Worm (Caenorhabditis elegans) whole organism, young adult: ENCODE results near the gene F56D2.8.

Experiments
- B0261.1 ChIP-seq: sonication (generic microtip); optimal IDR thresholded peaks from 2 replicates; lab custom pipeline; 2016; ENCODE audit warnings: mild to moderate bottlenecking, missing genetic modification characterization, moderate library complexity, missing compliant biosample characterization
- C17E4.6 ChIP-seq: fragments of 200-800 bp; sonication (Bioruptor generic); IDR thresholded peaks from 2 replicates; pipeline ENCODE4 v1.3.6; 2022; ENCODE audit warnings: missing genetic modification reagents, missing genetic modification characterization, missing compliant biosample characterization
- D2030.7 ChIP-seq: fragments of 200-800 bp; sonication (Bioruptor generic); IDR thresholded peaks from 2 replicates; pipeline ENCODE4 v1.3.6; 2022; ENCODE audit warnings: missing genetic modification reagents, missing genetic modification characterization, missing compliant biosample characterization
- F33H1.4 ChIP-seq: fragments of 200-800 bp; sonication (Bioruptor generic); IDR thresholded peaks from 2 replicates; pipeline ENCODE4 v1.3.6; 2022; ENCODE audit warnings: missing genetic modification reagents, missing genetic modification characterization, missing compliant biosample characterization
- F39B2.1 ChIP-seq: fragments of 200-800 bp; sonication (Bioruptor generic); IDR thresholded peaks from 2 replicates; pipeline ENCODE4 v1.3.6; 2022; ENCODE audit warnings: missing genetic modification reagents, missing genetic modification characterization, missing compliant biosample characterization
- F57C9.4 ChIP-seq: sonication (generic microtip); optimal IDR thresholded peaks from 2 replicates; lab custom pipeline; 2017; ENCODE audit warnings: mild to moderate bottlenecking, missing genetic modification characterization, missing compliant biosample characterization
- T07F8.4 ChIP-seq: sonication (generic microtip); optimal IDR thresholded peaks from 2 replicates; lab custom pipeline; 2016; ENCODE audit warnings: mild to moderate bottlenecking, missing genetic modification characterization, moderate library complexity, missing compliant biosample characterization
- Y53F4B.3 ChIP-seq: fragments of 200-800 bp; sonication (Bioruptor generic); IDR thresholded peaks from 2 replicates; pipeline ENCODE4 v1.3.6; 2022; ENCODE audit warnings: missing genetic modification reagents, missing genetic modification characterization, missing compliant biosample characterization
- Y56A3A.18 ChIP-seq: fragments of 200-800 bp; sonication (Bioruptor generic); IDR thresholded peaks from 2 replicates; pipeline ENCODE4 v1.3.6; 2022; ENCODE audit warnings: missing genetic modification reagents, missing genetic modification characterization, missing compliant biosample characterization
- Y79H2A.3 ChIP-seq: fragments of 200-800 bp; sonication (Bioruptor generic); conservative IDR thresholded peaks from 2 replicates; pipeline ENCODE4 v1.3.6; 2022; ENCODE audit warnings: missing genetic modification reagents, missing genetic modification characterization, missing compliant biosample characterization
- ZK185.1 ChIP-seq: sonication (generic microtip); optimal IDR thresholded peaks from 2 replicates; lab custom pipeline; 2016; ENCODE audit warnings: mild to moderate bottlenecking, missing genetic modification characterization, missing compliant biosample characterization; ENCODE audit not compliant: poor library complexity, severe bottlenecking
- aptf-2 ChIP-seq: fragments of 200-800 bp; sonication (Bioruptor generic); conservative IDR thresholded peaks from 2 replicates; pipeline ENCODE4 v1.3.6; 2022; ENCODE audit warnings: missing genetic modification reagents, missing genetic modification characterization, missing compliant biosample characterization
- aptf-3 ChIP-seq: fragments of 200-800 bp; sonication (Bioruptor generic); IDR thresholded peaks from 2 replicates; pipeline ENCODE4 v1.3.6; 2022; ENCODE audit warnings: missing genetic modification characterization, missing compliant biosample characterization
- attf-6 ChIP-seq: fragments of 200-800 bp; sonication (Bioruptor generic); IDR thresholded peaks from 2 replicates; pipeline ENCODE4 v1.3.6; 2022; ENCODE audit warnings: missing genetic modification reagents, missing genetic modification characterization, missing compliant biosample characterization
- ceh-27 ChIP-seq: fragments of 200-800 bp; sonication (Bioruptor generic); optimal IDR thresholded peaks from 2 replicates; lab custom pipeline; 2018; ENCODE audit warnings: mild to moderate bottlenecking, missing genetic modification characterization, moderate library complexity, missing compliant biosample characterization
- ceh-40 ChIP-seq: fragments of 200-800 bp; sonication (Bioruptor generic); IDR thresholded peaks from 2 replicates; pipeline ENCODE4 v1.3.6; 2022; ENCODE audit warnings: missing genetic modification characterization, missing compliant biosample characterization
- ceh-58 ChIP-seq: fragments of 200-800 bp; sonication (Bioruptor generic); IDR thresholded peaks from 2 replicates; pipeline ENCODE4 v1.3.6; 2022; ENCODE audit warnings: missing genetic modification characterization, missing compliant biosample characterization
- dox-1 ChIP-seq: fragments of 200-800 bp; sonication (Bioruptor generic); IDR thresholded peaks from 2 replicates; pipeline ENCODE4 v1.3.6; 2022; ENCODE audit warnings: missing genetic modification reagents, missing genetic modification characterization, missing compliant biosample characterization
- dpl-1 ChIP-seq: fragments of 150-350 bp; optimal IDR thresholded peaks from 2 replicates; lab custom pipeline; 2014; ENCODE audit warnings: missing biosample characterization, missing genetic modification reagents, missing genetic modification characterization
- egl-18 ChIP-seq: fragments of 200-800 bp; sonication (Bioruptor generic); IDR thresholded peaks from 2 replicates; pipeline ENCODE4 v1.3.6; 2022; ENCODE audit warnings: missing genetic modification reagents, missing genetic modification characterization, missing compliant biosample characterization
- egl-44 ChIP-seq: fragments of 200-800 bp; sonication (Bioruptor generic); IDR thresholded peaks from 2 replicates; pipeline ENCODE4 v1.3.6; 2022; ENCODE audit warnings: missing genetic modification reagents, missing genetic modification characterization, missing compliant biosample characterization
- hrde-1 ChIP-seq: sonication (generic microtip); optimal IDR thresholded peaks from 2 replicates; lab custom pipeline; 2016; ENCODE audit warnings: missing genetic modification characterization, mild to moderate bottlenecking, missing compliant biosample characterization, moderate library complexity, missing genotype, missing genetic modification reagents, borderline replicate concordance
- hsf-1 ChIP-seq: fragments of 200-800 bp; sonication (Bioruptor generic); IDR thresholded peaks from 2 replicates; pipeline ENCODE4 v1.3.6; 2022; ENCODE audit warnings: missing genetic modification reagents, missing genetic modification characterization, missing compliant biosample characterization
- let-607 ChIP-seq, 2 experiments: fragments of 200-800 bp in 1 of 2; sonication (Bioruptor generic) in 1 of 2; sonication (generic microtip) in 1 of 2; optimal IDR thresholded peaks; 2 replicates each; lab custom pipeline; 2016 to 2018; ENCODE audit warnings: mild to moderate bottlenecking in 2 of 2, missing compliant biosample characterization in 2 of 2, missing genetic modification characterization in 2 of 2, moderate library complexity in 2 of 2, missing genotype in 1 of 2
- lin-26 ChIP-seq: fragments of 200-800 bp; sonication (Bioruptor generic); IDR thresholded peaks from 2 replicates; pipeline ENCODE4 v1.3.6; 2022; ENCODE audit warnings: missing genetic modification reagents, missing genetic modification characterization, missing compliant biosample characterization
- lsl-1 ChIP-seq: fragments of 200-800 bp; sonication (Bioruptor generic); optimal IDR thresholded peaks from 2 replicates; lab custom pipeline; 2018; ENCODE audit warnings: mild to moderate bottlenecking, missing genetic modification characterization, moderate library complexity, missing compliant biosample characterization
- lsy-27 ChIP-seq: sonication (generic microtip); optimal IDR thresholded peaks from 2 replicates; lab custom pipeline; 2017; ENCODE audit warnings: missing genetic modification characterization, mild to moderate bottlenecking, missing compliant biosample characterization, antibody characterized with exemption, missing genotype, borderline replicate concordance; ENCODE audit not compliant: insufficient read depth
- madf-10 ChIP-seq: sonication (generic microtip); optimal IDR thresholded peaks from 2 replicates; lab custom pipeline; 2016; ENCODE audit warnings: mild to moderate bottlenecking, missing genetic modification characterization, missing compliant biosample characterization
- madf-3 ChIP-seq: fragments of 200-800 bp; sonication (Bioruptor generic); IDR thresholded peaks from 2 replicates; pipeline ENCODE4 v1.3.6; 2022; ENCODE audit warnings: missing genetic modification reagents, missing genetic modification characterization, missing compliant biosample characterization
- mcd-1 ChIP-seq: fragments of 200-800 bp; sonication (Bioruptor generic); IDR thresholded peaks from 2 replicates; pipeline ENCODE4 v1.3.6; 2022; ENCODE audit warnings: missing genetic modification reagents, missing genetic modification characterization, missing compliant biosample characterization
- mes-4 ChIP-seq: sonication (generic microtip); optimal IDR thresholded peaks from 2 replicates; lab custom pipeline; 2016; ENCODE audit warnings: missing genotype, missing genetic modification characterization, missing compliant biosample characterization
- nfyb-1 ChIP-seq: fragments of 200-800 bp; sonication (Bioruptor generic); IDR thresholded peaks from 2 replicates; pipeline ENCODE4 v1.3.6; 2022; ENCODE audit warnings: missing genetic modification reagents, missing genetic modification characterization, missing compliant biosample characterization
- nhr-27 ChIP-seq: fragments of 200-800 bp; sonication (Bioruptor generic); optimal IDR thresholded peaks from 2 replicates; lab custom pipeline; 2018; ENCODE audit warnings: mild to moderate bottlenecking, missing genetic modification characterization, moderate library complexity, missing compliant biosample characterization
- rcor-1 ChIP-seq: fragments of 200-800 bp; sonication (Bioruptor generic); IDR thresholded peaks from 2 replicates; pipeline ENCODE4 v1.3.6; 2022; ENCODE audit warnings: missing genetic modification reagents, missing genetic modification characterization, missing compliant biosample characterization
- repo-1 ChIP-seq: sonication (generic microtip); optimal IDR thresholded peaks from 2 replicates; lab custom pipeline; 2017; ENCODE audit warnings: mild to moderate bottlenecking, missing genetic modification characterization, missing compliant biosample characterization
- sea-2 ChIP-seq: fragments of 200-800 bp; sonication (Bioruptor generic); IDR thresholded peaks from 2 replicates; pipeline ENCODE4 v1.3.6; 2022; ENCODE audit warnings: missing genetic modification characterization, missing compliant biosample characterization
- somi-1 ChIP-seq: fragments of 200-800 bp; sonication (Bioruptor generic); optimal IDR thresholded peaks from 2 replicates; lab custom pipeline; 2018; ENCODE audit warnings: mild to moderate bottlenecking, missing genetic modification characterization, missing compliant biosample characterization
- sptf-2 ChIP-seq: fragments of 200-800 bp; sonication (Bioruptor generic); optimal IDR thresholded peaks from 2 replicates; lab custom pipeline; 2018; ENCODE audit warnings: mild to moderate bottlenecking, missing genetic modification characterization, missing compliant biosample characterization
- tbp1 ChIP-seq: fragments of 200-800 bp; sonication (Bioruptor generic); optimal IDR thresholded peaks from 2 replicates; lab custom pipeline; 2018; ENCODE audit warnings: mild to moderate bottlenecking, missing genetic modification characterization, missing compliant biosample characterization
- unc-130 ChIP-seq: sonication (generic microtip); optimal IDR thresholded peaks from 2 replicates; lab custom pipeline; 2016; ENCODE audit warnings: missing genetic modification reagents, missing genetic modification characterization, missing compliant biosample characterization
- xnd-1 ChIP-seq: sonication (generic microtip); optimal IDR thresholded peaks from 2 replicates; lab custom pipeline; 2016; ENCODE audit warnings: missing genotype, missing genetic modification reagents, missing genetic modification characterization, missing compliant biosample characterization
- zfh-2 ChIP-seq: fragments of 200-800 bp; sonication (Bioruptor generic); conservative IDR thresholded peaks from 2 replicates; pipeline ENCODE4 v1.3.6; 2022; ENCODE audit warnings: missing genetic modification reagents, missing genetic modification characterization, missing compliant biosample characterization
- ztf-18 ChIP-seq: sonication (generic microtip); optimal IDR thresholded peaks from 2 replicates; lab custom pipeline; 2016; ENCODE audit warnings: missing genotype, mild to moderate bottlenecking, missing genetic modification characterization, missing compliant biosample characterization
- ztf-3 ChIP-seq: fragments of 200-800 bp; sonication (Bioruptor generic); optimal IDR thresholded peaks from 2 replicates; lab custom pipeline; 2018; ENCODE audit warnings: mild to moderate bottlenecking, missing genetic modification characterization, missing compliant biosample characterization
- ztf-6 ChIP-seq: fragments of 200-800 bp; sonication (Bioruptor generic); IDR thresholded peaks from 2 replicates; pipeline ENCODE4 v1.3.6; 2022; ENCODE audit warnings: missing genetic modification reagents, missing genetic modification characterization, missing compliant biosample characterization

Gene F56D2.8

ce11 chrIII:5550844-5551243 lies 31.8 kb downstream of the F56D2.8 start (continued):
- TF ChIP-seq xnd-1, result no peak
- TF ChIP-seq lin-26 (GFP tag; lab: Robert Waterston, UW), result 0 out of 2 replicates have a peak, but pooled peaks have one; percentile 53
- TF ChIP-seq tbp1 (GFP tag; lab: Kevin White, UChicago), result no peak
- TF ChIP-seq F39B2.1 (GFP tag; lab: Robert Waterston, UW), result no peak
- no peak for TF ChIP-seq somi-1 (GFP tag; lab: Kevin White, UChicago)
- TF ChIP-seq dox-1, result no peak
- no peak for TF ChIP-seq Y53F4B.3 (GFP tag; lab: Robert Waterston, UW)
- TF ChIP-seq nfyb-1 (GFP tag; lab: Robert Waterston, UW), result peak; percentile 44
- TF ChIP-seq ztf-6 (GFP tag; lab: Robert Waterston, UW), result no peak
- TF ChIP-seq ceh-27 (GFP tag; lab: Kevin White, UChicago), result no peak
- TF ChIP-seq sptf-2 (GFP tag; lab: Kevin White, UChicago), result no peak
- TF ChIP-seq repo-1 (tag; lab: Kevin White, UChicago), result peak; percentile 39
- TF ChIP-seq rcor-1 (GFP tag; lab: Robert Waterston, UW), result no peak
- no peak for TF ChIP-seq unc-130
- 0 out of 2 replicates have a peak, but pooled peaks have one; percentile 4 for TF ChIP-seq aptf-2 (GFP tag; lab: Robert Waterston, UW)
- peak; percentile 43 for TF ChIP-seq madf-10
- no peak for TF ChIP-seq hrde-1
- TF ChIP-seq egl-44 (GFP tag; lab: Robert Waterston, UW), result no peak
- TF ChIP-seq ztf-18 (tag; lab: Kevin White, UChicago), result no peak
- no peak for TF ChIP-seq mes-4 (tag; lab: Kevin White, UChicago)
- TF ChIP-seq aptf-3, result no peak
- no peak for TF ChIP-seq ztf-3 (GFP tag; lab: Kevin White, UChicago)
- no peak for TF ChIP-seq D2030.7
- TF ChIP-seq C17E4.6, result no peak
- TF ChIP-seq nhr-27 (tag; lab: Kevin White, UChicago), result no peak
- TF ChIP-seq Y56A3A.18 (GFP tag; lab: Robert Waterston, UW), result 0 out of 2 replicates have a peak, but pooled peaks have one; percentile 33
- no peak for TF ChIP-seq ceh-40 (GFP tag; lab: Robert Waterston, UW)
- no peak for TF ChIP-seq sea-2 (GFP tag; lab: Robert Waterston, UW)
- no peak for TF ChIP-seq madf-3 (GFP tag; lab: Robert Waterston, UW)
- TF ChIP-seq F33H1.4 (GFP tag; lab: Robert Waterston, UW), result 0 out of 2 replicates have a peak, but pooled peaks have one; percentile 4

- TF ChIP-seq ZK185.1 (tag; lab: Kevin White, UChicago) (no peak), lsl-1 (GFP tag; lab: Kevin White, UChicago) (no peak), F57C9.4 (tag; lab: Kevin White, UChicago) (no peak), attf-6 (GFP tag; lab: Robert Waterston, UW) (no peak), egl-18 (GFP tag; lab: Robert Waterston, UW) (no peak), mcd-1 (no peak), T07F8.4 (tag; lab: Kevin White, UChicago) (no peak), zfh-2 (no peak), lsy-27 (tag; lab: Kevin White, UChicago) (no peak), aptf-2 (GFP tag; lab: Robert Waterston, UW) (no peak), unc-130 (no peak), hsf-1 (GFP tag; lab: Robert Waterston, UW) (no peak), ceh-58 (GFP tag; lab: Robert Waterston, UW) (no peak), B0261.1 (tag; lab: Kevin White, UChicago) (no peak), dox-1 (no peak), let-607 (tag; optimal IDR thresholded peaks at IDR 0.05; lab: Kevin White, UChicago) (no peak), dpl-1 (GFP tag; lab: Kevin White, UChicago) (no peak), Y79H2A.3 (GFP tag; lab: Robert Waterston, UW) (no peak)
Observed at ce11 chrIII:5550193-5550592, 32.5 kb downstream of the F56D2.8 start.
